Worm (Caenorhabditis elegans) whole organism, L1 larva: ENCODE data around the gene jun-1.
A peak's percentile ranks its signal among the peaks of the same experiment; 100 is the strongest.

Source experiments
- C04F5.9 ChIP-seq: sonication (generic microtip); optimal IDR thresholded peaks from 2 replicates; lab custom pipeline; 2016; ENCODE audit warnings: missing genetic modification characterization, missing compliant biosample characterization
- C16A3.4 ChIP-seq: fragments of 150-350 bp; optimal IDR thresholded peaks from 2 replicates; lab custom pipeline; 2014; ENCODE audit warnings: missing biosample characterization, missing genetic modification characterization
- C34B4.2 ChIP-seq: sonication (generic microtip); optimal IDR thresholded peaks from 2 replicates; lab custom pipeline; 2017; ENCODE audit warnings: mild to moderate bottlenecking, missing genetic modification characterization, missing compliant biosample characterization
- Y116A8C.19 ChIP-seq: sonication (generic microtip); optimal IDR thresholded peaks from 2 replicates; lab custom pipeline; 2016; ENCODE audit warnings: missing compliant biosample characterization, missing genetic modification characterization, borderline replicate concordance
- alr-1 ChIP-seq: fragments of 200-800 bp; sonication (Bioruptor generic); optimal IDR thresholded peaks from 2 replicates; lab custom pipeline; 2018; ENCODE audit warnings: borderline replicate concordance, mild to moderate bottlenecking, missing genetic modification characterization, missing compliant biosample characterization
- ama-1 ChIP-seq: fragments of 150-350 bp; optimal IDR thresholded peaks from 2 replicates; lab custom pipeline; 2014
- blmp-1 ChIP-seq: fragments of 150-350 bp; optimal IDR thresholded peaks from 2 replicates; lab custom pipeline; 2014; ENCODE audit warnings: missing biosample characterization, missing genetic modification characterization
- ceh-8 ChIP-seq: fragments of 200-800 bp; sonication (Bioruptor generic); optimal IDR thresholded peaks from 2 replicates; lab custom pipeline; 2018; ENCODE audit warnings: mild to moderate bottlenecking, missing genetic modification characterization, moderate library complexity, missing compliant biosample characterization
- ceh-88 ChIP-seq: fragments of 200-800 bp; sonication (Bioruptor generic); IDR thresholded peaks from 2 replicates; pipeline ENCODE4 v1.3.6; 2022; ENCODE audit warnings: missing genetic modification characterization, missing compliant biosample characterization
- ceh-90 ChIP-seq: sonication (generic microtip); optimal IDR thresholded peaks from 2 replicates; lab custom pipeline; 2016; ENCODE audit warnings: missing genetic modification characterization, missing compliant biosample characterization
- ces-1 ChIP-seq: fragments of 150-350 bp; optimal IDR thresholded peaks from 2 replicates; lab custom pipeline; 2014; ENCODE audit warnings: missing biosample characterization, missing genetic modification reagents, missing genetic modification characterization
- dpl-1 ChIP-seq, 3 experiments: fragments of 150-350 bp in 2 of 3; sonication (generic microtip) in 1 of 3; optimal IDR thresholded peaks; 2 replicates each; lab custom pipeline; 2014 to 2017; ENCODE audit warnings: missing biosample characterization in 3 of 3, missing genetic modification characterization in 3 of 3, missing genetic modification reagents in 3 of 3
- dsc-1 ChIP-seq: sonication (generic microtip); optimal IDR thresholded peaks from 2 replicates; lab custom pipeline; 2016; ENCODE audit warnings: mild to moderate bottlenecking, missing genetic modification characterization, missing compliant biosample characterization
- efl-1 ChIP-seq, 4 experiments: fragments of 150-350 bp; optimal IDR thresholded peaks in 3 of 4; peaks in 1 of 4; 1 replicate in 1 of 4; 2 replicates in 3 of 4; lab custom pipeline; 2014; ENCODE audit warnings: missing biosample characterization in 2 of 4, missing genetic modification characterization in 2 of 4, missing genetic modification reagents in 2 of 4
- efl-3 ChIP-seq: fragments of 200-800 bp; sonication (Bioruptor generic); optimal IDR thresholded peaks from 2 replicates; lab custom pipeline; 2018; ENCODE audit warnings: mild to moderate bottlenecking, missing genetic modification characterization, missing compliant biosample characterization
- egl-13 ChIP-seq: sonication (generic microtip); optimal IDR thresholded peaks from 2 replicates; lab custom pipeline; 2016; ENCODE audit warnings: missing genotype, missing genetic modification reagents, missing genetic modification characterization, missing compliant biosample characterization
- elt-2 ChIP-seq: sonication (generic microtip); optimal IDR thresholded peaks from 2 replicates; lab custom pipeline; 2016; ENCODE audit warnings: missing genetic modification characterization, mild to moderate bottlenecking, inconsistent platforms, missing compliant biosample characterization, missing genetic modification reagents
- elt-3 ChIP-seq, 6 experiments: fragments of 150-350 bp in 1 of 6; sonication (generic microtip); optimal IDR thresholded peaks; 2 replicates each; lab custom pipeline; 2017 to 2018; ENCODE audit warnings: missing biosample characterization in 6 of 6, missing genetic modification characterization in 6 of 6, inconsistent platforms in 1 of 6
- fkh-10 ChIP-seq: sonication (generic microtip); optimal IDR thresholded peaks from 2 replicates; lab custom pipeline; 2017; ENCODE audit warnings: missing biosample characterization, missing genetic modification reagents, missing genetic modification characterization
- fkh-4 ChIP-seq: sonication (generic microtip); optimal IDR thresholded peaks from 2 replicates; lab custom pipeline; 2016; ENCODE audit warnings: missing compliant biosample characterization, missing genetic modification characterization, borderline replicate concordance
- fkh-8 ChIP-seq: sonication (generic microtip); optimal IDR thresholded peaks from 2 replicates; lab custom pipeline; 2016; ENCODE audit warnings: mild to moderate bottlenecking, missing genetic modification characterization, missing compliant biosample characterization
- fos-1 ChIP-seq: fragments of 150-350 bp; optimal IDR thresholded peaks from 2 replicates; lab custom pipeline; 2014; ENCODE audit warnings: missing biosample characterization, missing genetic modification characterization
- hlh-17 ChIP-seq: fragments of 200-800 bp; sonication (Bioruptor generic); optimal IDR thresholded peaks from 2 replicates; lab custom pipeline; 2018; ENCODE audit warnings: missing genetic modification characterization, mild to moderate bottlenecking, missing compliant biosample characterization, moderate library complexity, borderline replicate concordance
- hpl-2 ChIP-seq: fragments of 150-350 bp; optimal IDR thresholded peaks from 2 replicates; lab custom pipeline; 2014; ENCODE audit warnings: missing biosample characterization, missing genetic modification reagents, missing genetic modification characterization
- irx-1 ChIP-seq: sonication (generic microtip); optimal IDR thresholded peaks from 2 replicates; lab custom pipeline; 2016; ENCODE audit warnings: missing genetic modification characterization, missing compliant biosample characterization
- jun-1 ChIP-seq: fragments of 150-350 bp; optimal IDR thresholded peaks from 2 replicates; lab custom pipeline; 2014; ENCODE audit warnings: missing biosample characterization, missing genetic modification reagents, missing genetic modification characterization
- lin-13 ChIP-seq: fragments of 150-350 bp; optimal IDR thresholded peaks from 2 replicates; lab custom pipeline; 2014; ENCODE audit warnings: missing biosample characterization, missing genetic modification reagents, missing genetic modification characterization
- lin-14 ChIP-seq: fragments of 200-800 bp; sonication (Bioruptor generic); optimal IDR thresholded peaks from 2 replicates; lab custom pipeline; 2018; ENCODE audit warnings: mild to moderate bottlenecking, missing genetic modification characterization, moderate library complexity, missing compliant biosample characterization
- lin-15B ChIP-seq: fragments of 150-350 bp; sonication (generic microtip); optimal IDR thresholded peaks from 3 replicates; lab custom pipeline; 2014; ENCODE audit warnings: missing biosample characterization, missing genetic modification characterization
- lin-39 ChIP-seq: fragments of 150-350 bp; optimal IDR thresholded peaks from 2 replicates; lab custom pipeline; 2014; ENCODE audit warnings: missing biosample characterization, missing genetic modification reagents, missing genetic modification characterization
- lsy-2 ChIP-seq, 2 experiments: fragments of 150-350 bp; optimal IDR thresholded peaks; 2 replicates each; lab custom pipeline; 2014; ENCODE audit warnings: missing biosample characterization in 2 of 2, missing genetic modification characterization in 2 of 2
- mab-9 ChIP-seq: fragments of 200-800 bp; sonication (Bioruptor generic); IDR thresholded peaks from 2 replicates; pipeline ENCODE4 v1.3.6; 2022; ENCODE audit warnings: missing genetic modification reagents, missing genetic modification characterization, missing compliant biosample characterization
- nhr-11 ChIP-seq: fragments of 150-350 bp; optimal IDR thresholded peaks from 2 replicates; lab custom pipeline; 2014; ENCODE audit warnings: missing biosample characterization, missing genetic modification characterization
- nhr-12 ChIP-seq: sonication (generic microtip); optimal IDR thresholded peaks from 2 replicates; lab custom pipeline; 2017; ENCODE audit warnings: missing biosample characterization, missing genetic modification characterization
- nhr-20 ChIP-seq: sonication (generic microtip); optimal IDR thresholded peaks from 2 replicates; lab custom pipeline; 2016; ENCODE audit warnings: mild to moderate bottlenecking, missing genetic modification characterization, missing compliant biosample characterization
- nhr-237 ChIP-seq: fragments of 150-350 bp; optimal IDR thresholded peaks from 2 replicates; lab custom pipeline; 2014; ENCODE audit warnings: missing biosample characterization, missing genetic modification characterization
- nhr-28 ChIP-seq: fragments of 150-350 bp; optimal IDR thresholded peaks from 2 replicates; lab custom pipeline; 2014; ENCODE audit warnings: missing biosample characterization, missing genetic modification characterization
- nhr-47 ChIP-seq: sonication (generic microtip); optimal IDR thresholded peaks from 2 replicates; lab custom pipeline; 2016; ENCODE audit warnings: mild to moderate bottlenecking, missing genetic modification characterization, moderate library complexity, missing compliant biosample characterization
- nhr-77 ChIP-seq: fragments of 150-350 bp; optimal IDR thresholded peaks from 2 replicates; lab custom pipeline; 2014; ENCODE audit warnings: missing biosample characterization, missing genetic modification characterization
- nhr-84 ChIP-seq: sonication (generic microtip); optimal IDR thresholded peaks from 2 replicates; lab custom pipeline; 2017; ENCODE audit warnings: missing biosample characterization, missing genetic modification characterization
- nhr-85 ChIP-seq: sonication (generic microtip); peaks from one replicate; lab custom pipeline; 2016; ENCODE audit warnings: missing genetic modification characterization, inconsistent platforms, missing compliant biosample characterization
- nhr-90 ChIP-seq: sonication (generic microtip); optimal IDR thresholded peaks from 2 replicates; lab custom pipeline; 2016; ENCODE audit warnings: mild to moderate bottlenecking, missing genetic modification characterization, missing compliant biosample characterization; ENCODE audit not compliant: poor library complexity
- pag-3 ChIP-seq: sonication (generic microtip); optimal IDR thresholded peaks from 2 replicates; lab custom pipeline; 2017; ENCODE audit warnings: missing genetic modification characterization, mild to moderate bottlenecking, missing compliant biosample characterization, antibody characterized with exemption, borderline replicate concordance; ENCODE audit not compliant: insufficient read depth
- pax-3 ChIP-seq: fragments of 200-800 bp; sonication (Bioruptor generic); optimal IDR thresholded peaks from 2 replicates; lab custom pipeline; 2018; ENCODE audit warnings: mild to moderate bottlenecking, missing genetic modification characterization, moderate library complexity, missing compliant biosample characterization
- pqm-1 ChIP-seq: sonication (generic microtip); optimal IDR thresholded peaks from 3 replicates; lab custom pipeline; 2017; ENCODE audit warnings: missing biosample characterization, missing genetic modification characterization
- rnt-1 ChIP-seq: sonication (generic microtip); optimal IDR thresholded peaks from 2 replicates; lab custom pipeline; 2016; ENCODE audit warnings: mild to moderate bottlenecking, missing genetic modification characterization, moderate library complexity, missing compliant biosample characterization
- skn-1 ChIP-seq: fragments of 150-350 bp; optimal IDR thresholded peaks from 2 replicates; lab custom pipeline; 2014; ENCODE audit warnings: missing biosample characterization, missing genetic modification characterization
- snpc-4 ChIP-seq: fragments of 150-350 bp; optimal IDR thresholded peaks from 2 replicates; lab custom pipeline; 2014; ENCODE audit warnings: missing biosample characterization, missing genetic modification characterization
- snu-23 ChIP-seq: sonication (generic microtip); optimal IDR thresholded peaks from 2 replicates; lab custom pipeline; 2016; ENCODE audit warnings: missing genetic modification characterization, missing compliant biosample characterization
- sox-4 ChIP-seq: sonication (generic microtip); optimal IDR thresholded peaks from 2 replicates; lab custom pipeline; 2016; ENCODE audit warnings: missing genetic modification characterization, missing compliant biosample characterization
- unc-130 ChIP-seq: fragments of 150-350 bp; optimal IDR thresholded peaks from 2 replicates; lab custom pipeline; 2017; ENCODE audit warnings: missing biosample characterization, missing genetic modification characterization, inconsistent platforms
- vab-15 ChIP-seq: sonication (generic microtip); optimal IDR thresholded peaks from 2 replicates; lab custom pipeline; 2017; ENCODE audit warnings: missing genotype, mild to moderate bottlenecking, missing genetic modification characterization, missing compliant biosample characterization
- ztf-4 ChIP-seq: fragments of 150-350 bp; optimal IDR thresholded peaks from 2 replicates; lab custom pipeline; 2014; ENCODE audit warnings: missing biosample characterization, missing genetic modification characterization

Gene jun-1

ce11 chrII:9064437-9064836 lies 48.5 kb upstream of the jun-1 start:
- peak; percentile 20 for TF ChIP-seq efl-3 (GFP tag; lab: Kevin White, UChicago)
- TF ChIP-seq irx-1 (tag; lab: Kevin White, UChicago): no peak
- TF ChIP-seq jun-1 (tag; lab: Kevin White, UChicago): no peak
- TF ChIP-seq C34B4.2 (tag; lab: Kevin White, UChicago): no peak
- no peak for TF ChIP-seq ces-1 (GFP tag; lab: Kevin White, UChicago)
- TF ChIP-seq ceh-8 (GFP tag; lab: Kevin White, UChicago): no peak
- TF ChIP-seq ceh-88 (GFP tag; lab: Robert Waterston, UW): no peak
- no peak for TF ChIP-seq nhr-84 (tag; lab: Kevin White, UChicago)
- no peak for TF ChIP-seq ztf-4 (tag; lab: Kevin White, UChicago)
- TF ChIP-seq fkh-8 (tag; lab: Kevin White, UChicago): no peak
- TF ChIP-seq C16A3.4 (tag; lab: Kevin White, UChicago): peak; percentile 2
- TF ChIP-seq dpl-1 (GFP tag; optimal IDR thresholded peaks at IDR 0.05; lab: Kevin White, UChicago): no peak
- no peak for TF ChIP-seq mab-9 (GFP tag; lab: Robert Waterston, UW)
- TF ChIP-seq C04F5.9 (tag; lab: Kevin White, UChicago): no peak
- TF ChIP-seq rnt-1 (tag; lab: Kevin White, UChicago): peak; percentile 26
- no peak for TF ChIP-seq nhr-90 (tag; lab: Kevin White, UChicago)
- TF ChIP-seq pax-3 (tag; lab: Kevin White, UChicago): no peak
- no peak for TF ChIP-seq fkh-4 (tag; lab: Kevin White, UChicago)
- no peak for TF ChIP-seq nhr-12 (tag; lab: Kevin White, UChicago)
- peak; percentile 42 for TF ChIP-seq nhr-20 (tag; lab: Kevin White, UChicago)
- no peak for TF ChIP-seq lin-13
- no peak for TF ChIP-seq hlh-17 (GFP tag; lab: Kevin White, UChicago)
- no peak for TF ChIP-seq unc-130
- TF ChIP-seq efl-1 (optimal IDR thresholded peaks at IDR 0.05; lab: Kevin White, UChicago): no peak
- TF ChIP-seq efl-1 (GFP tag; optimal IDR thresholded peaks at IDR 0.05 in 1 of 2; lab: Kevin White, UChicago): peak in 1 of 2 experiments; percentile 28
- no peak for TF ChIP-seq fkh-10 (GFP tag; lab: Kevin White, UChicago)
- TF ChIP-seq blmp-1 (tag; lab: Kevin White, UChicago): no peak
- no peak for TF ChIP-seq nhr-11 (tag; lab: Kevin White, UChicago)
- TF ChIP-seq fos-1 (tag; lab: Kevin White, UChicago): no peak
- TF ChIP-seq dsc-1 (tag; lab: Kevin White, UChicago): no peak
- no peak for TF ChIP-seq egl-13 (tag; lab: Kevin White, UChicago)
- TF ChIP-seq nhr-237 (tag; lab: Kevin White, UChicago): no peak
- no peak for TF ChIP-seq snpc-4 (tag; lab: Kevin White, UChicago)
- no peak for TF ChIP-seq elt-2 (tag; lab: Kevin White, UChicago)
- no peak for TF ChIP-seq hpl-2 (GFP tag; lab: Kevin White, UChicago)
- TF ChIP-seq lin-39 (tag; lab: Kevin White, UChicago): peak; percentile 22
- no peak for TF ChIP-seq skn-1 (tag; lab: Kevin White, UChicago)
- TF ChIP-seq alr-1: no peak
- TF ChIP-seq pqm-1 (tag; lab: Kevin White, UChicago): no peak
- no peak for TF ChIP-seq nhr-47 (tag; lab: Kevin White, UChicago)
- no peak for TF ChIP-seq ceh-90 (tag; lab: Kevin White, UChicago)
- no peak for TF ChIP-seq ama-1 (lab: Kevin White, UChicago)
- no peak for TF ChIP-seq Y116A8C.19 (tag; lab: Kevin White, UChicago)
- TF ChIP-seq pag-3 (tag; lab: Kevin White, UChicago): peak; percentile 32
- TF ChIP-seq nhr-77 (tag; lab: Kevin White, UChicago): no peak
- no peak for TF ChIP-seq lin-15B (tag; lab: Kevin White, UChicago)
- TF ChIP-seq lin-14 (GFP tag; lab: Kevin White, UChicago): peak; percentile 65
- TF ChIP-seq vab-15 (tag; lab: Kevin White, UChicago): no peak
- no peak for TF ChIP-seq sox-4 (tag; lab: Kevin White, UChicago)
- TF ChIP-seq lsy-2 (tag; optimal IDR thresholded peaks at IDR 0.05; lab: Kevin White, UChicago): peak in 1 of 2 experiments; percentile 20
- TF ChIP-seq elt-3 (tag; optimal IDR thresholded peaks at IDR 0.05; lab: Kevin White, UChicago): peak in 1 of 6 experiments; percentile 62
- no peak for TF ChIP-seq nhr-28 (tag; lab: Kevin White, UChicago)
- peak; percentile 91 for TF ChIP-seq nhr-85 (tag; lab: Kevin White, UChicago)
- peak; percentile 35 for TF ChIP-seq snu-23
